1 fruit fly cellular context compared by ENCODE assay signal in the genomic region with DNA sequence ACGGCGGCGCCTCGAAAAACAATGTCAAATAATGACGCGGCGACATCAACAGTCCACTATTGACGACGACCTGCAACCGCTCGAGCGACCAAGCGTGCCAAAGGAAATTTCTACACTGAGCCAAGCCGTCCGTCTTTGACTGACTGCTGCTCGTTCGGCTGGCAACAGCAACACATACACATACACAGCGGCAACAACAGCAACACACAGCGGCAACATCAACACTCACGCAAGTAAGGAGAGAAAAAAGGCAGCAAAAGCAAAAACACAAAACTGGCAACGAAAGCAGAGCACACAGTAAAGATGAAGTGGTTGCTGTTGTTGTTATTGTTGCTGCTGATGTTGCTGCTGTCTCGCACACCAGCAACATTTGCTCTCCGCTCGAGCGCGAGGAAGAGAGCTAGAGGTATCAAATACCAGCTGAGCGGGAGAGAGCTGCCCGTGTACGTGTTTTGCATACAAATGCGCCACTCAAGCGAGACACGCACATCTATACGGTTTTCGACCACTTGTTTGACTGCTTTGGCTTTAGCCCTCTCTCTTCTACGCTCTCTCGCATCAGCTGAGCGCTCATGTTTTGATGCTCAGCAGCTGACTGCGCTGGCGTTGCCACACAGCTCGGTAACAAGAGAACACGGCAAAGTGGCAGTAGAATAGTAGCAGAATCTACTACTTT.
TF ChIP-seq lines count a peak whose summit lies in the region.

No protein-coding gene starts in this region.

TF ChIP-seq in whole organism, embryonic, 481 proteins besides CTCF, POLR2A, EP300 and RAD21 (continued from another document):
- TF ChIP-seq CG10321 (GFP tag; IDR thresholded peaks at IDR 0.05; lab: Robert Waterston, UW) (no peak), lab (GFP tag; optimal IDR thresholded peaks at IDR 0.05; lab: Kevin White, UChicago) (peak; percentile 40), CG9215 (GFP tag; IDR thresholded peaks at IDR 0.05; lab: Robert Waterston, UW) (no peak), Max (GFP tag; optimal IDR thresholded peaks at IDR 0.05; lab: Kevin White, UChicago) (no peak), nom (GFP tag; optimal IDR thresholded peaks at IDR 0.05; lab: Kevin White, UChicago) (peak; percentile 84), Aef1 (GFP tag; IDR thresholded peaks at IDR 0.05; lab: Robert Waterston, UW) (peak; percentile 70), dmrt11E (tag; optimal IDR thresholded peaks at IDR 0.05; lab: Kevin White, UChicago) (no peak), PHDP (tag; optimal IDR thresholded peaks at IDR 0.05; lab: Kevin White, UChicago) (no peak), CG10462 (GFP tag; optimal IDR thresholded peaks at IDR 0.05; lab: Kevin White, UChicago) (no peak), Camta (GFP tag; optimal IDR thresholded peaks at IDR 0.05; lab: Kevin White, UChicago) (no peak)
